Fruit fly (Drosophila melanogaster) whole organism, embryonic: ENCODE data around the gene Kdm3.
A peak's percentile ranks its signal among the peaks of the same experiment; 100 is the strongest.

Experiments used
- Adf1 ChIP-seq: fragments of 200-800 bp; sonication (Bioruptor generic); IDR thresholded peaks from 2 replicates; pipeline ENCODE4 v1.3.6; 2022; ENCODE audit warnings: missing biosample characterization, missing genetic modification characterization
- Awh ChIP-seq: fragments of 200-800 bp; sonication (Bioruptor generic); IDR thresholded peaks from 2 replicates; pipeline ENCODE4, ENCODE4 v1.3.6; 2022; ENCODE audit warnings: missing biosample characterization, missing genetic modification characterization
- CG10267 ChIP-seq: fragments of 200-800 bp; sonication (Bioruptor generic); optimal IDR thresholded peaks from 2 replicates; lab custom pipeline; 2018; ENCODE audit warnings: missing biosample characterization, mild to moderate bottlenecking, missing genetic modification characterization, moderate library complexity
- CG10543 ChIP-seq: fragments of 200-800 bp; sonication (Bioruptor generic); optimal IDR thresholded peaks from 3 replicates; lab custom pipeline; 2017; ENCODE audit warnings: missing biosample characterization, mild to moderate bottlenecking, missing genetic modification characterization, moderate library complexity
- CG10959 ChIP-seq: fragments of 200-800 bp; sonication (Bioruptor generic); IDR thresholded peaks from 2 replicates; pipeline ENCODE4 v1.3.6; 2022; ENCODE audit warnings: missing biosample characterization, missing genetic modification characterization
- CG10979 ChIP-seq: fragments of 200-800 bp; sonication (Bioruptor generic); optimal IDR thresholded peaks from 2 replicates; lab custom pipeline; 2018; ENCODE audit warnings: missing biosample characterization, mild to moderate bottlenecking, missing genetic modification characterization, moderate library complexity
- CG11560 ChIP-seq: fragments of 200-800 bp; sonication (Bioruptor generic); IDR thresholded peaks from 3 replicates; pipeline ENCODE4 v1.3.6; 2022; ENCODE audit warnings: missing biosample characterization, missing genetic modification characterization
- CG12942 ChIP-seq: fragments of 200-800 bp; sonication (Bioruptor generic); optimal IDR thresholded peaks from 3 replicates; lab custom pipeline; 2016; ENCODE audit warnings: missing biosample characterization, missing genetic modification characterization
- CG1602 ChIP-seq: fragments of 200-800 bp; sonication (Bioruptor generic); optimal IDR thresholded peaks from 3 replicates; lab custom pipeline; 2016; ENCODE audit warnings: missing biosample characterization, missing genetic modification characterization
- CG17186 ChIP-seq: fragments of 200-800 bp; sonication (Bioruptor generic); optimal IDR thresholded peaks from 3 replicates; lab custom pipeline; 2017; ENCODE audit warnings: missing biosample characterization, missing genetic modification reagents, missing genetic modification characterization
- CG17328 ChIP-seq: fragments of 200-800 bp; sonication (Bioruptor generic); IDR thresholded peaks from 2 replicates; pipeline ENCODE4 v1.3.6; 2022; ENCODE audit warnings: missing biosample characterization, missing genetic modification characterization
- CG18476 ChIP-seq: fragments of 200-800 bp; sonication (Bioruptor generic); optimal IDR thresholded peaks from 2 replicates; lab custom pipeline; 2016; ENCODE audit warnings: missing biosample characterization, mild to moderate bottlenecking, missing genetic modification characterization
- CG18599 ChIP-seq: fragments of 200-800 bp; sonication (Bioruptor generic); optimal IDR thresholded peaks from 3 replicates; lab custom pipeline; 2017; ENCODE audit warnings: missing biosample characterization, missing genetic modification characterization, mild to moderate bottlenecking, moderate library complexity, missing genetic modification reagents
- CG4360 ChIP-seq: fragments of 200-800 bp; sonication (Bioruptor generic); IDR thresholded peaks from 2 replicates; pipeline ENCODE4 v1.3.6; 2022; ENCODE audit warnings: missing biosample characterization, missing genetic modification characterization
- CG6854 ChIP-seq: fragments of 200-800 bp; sonication (Bioruptor generic); optimal IDR thresholded peaks from 3 replicates; lab custom pipeline; 2017; ENCODE audit warnings: missing biosample characterization, mild to moderate bottlenecking, missing genetic modification characterization
- CG8924 ChIP-seq: fragments of 200-800 bp; optimal IDR thresholded peaks from 3 replicates; lab custom pipeline; 2019; ENCODE audit warnings: missing biosample characterization, mild to moderate bottlenecking, missing genetic modification characterization, moderate library complexity
- CG9797 ChIP-seq: fragments of 200-800 bp; sonication (Bioruptor generic); optimal IDR thresholded peaks from 3 replicates; lab custom pipeline; 2018; ENCODE audit warnings: missing biosample characterization, mild to moderate bottlenecking, missing genetic modification characterization
- CoRest ChIP-seq: fragments of 200-800 bp; sonication (Bioruptor generic); optimal IDR thresholded peaks from 3 replicates; lab custom pipeline; 2018; ENCODE audit warnings: missing biosample characterization, mild to moderate bottlenecking, missing genetic modification characterization, moderate library complexity
- D19A ChIP-seq: fragments of 200-800 bp; optimal IDR thresholded peaks from 3 replicates; lab custom pipeline; 2019; ENCODE audit warnings: missing biosample characterization, mild to moderate bottlenecking, missing genetic modification characterization, moderate library complexity
- Deaf1 ChIP-seq: fragments of 200-800 bp; optimal IDR thresholded peaks from 3 replicates; lab custom pipeline; 2019; ENCODE audit warnings: missing biosample characterization, mild to moderate bottlenecking, missing genetic modification characterization, moderate library complexity
- Doc3 ChIP-seq: fragments of 200-800 bp; sonication (Bioruptor generic); IDR thresholded peaks from 3 replicates; pipeline ENCODE4 v1.3.6; 2022; ENCODE audit warnings: missing biosample characterization, missing genetic modification characterization; ENCODE audit not compliant: partially characterized antibody
- HmgD ChIP-seq: fragments of 200-800 bp; sonication (Bioruptor generic); optimal IDR thresholded peaks from 3 replicates; lab custom pipeline; 2016; ENCODE audit warnings: missing biosample characterization, missing genetic modification characterization
- Pdp1 ChIP-seq, 2 experiments: fragments of 200-800 bp; sonication (Bioruptor generic); optimal IDR thresholded peaks; 3 replicates each; lab custom pipeline; 2016; ENCODE audit warnings: missing biosample characterization in 2 of 2, missing genetic modification characterization in 2 of 2, mild to moderate bottlenecking in 1 of 2, moderate library complexity in 1 of 2
- Sox102F ChIP-seq: fragments of 200-800 bp; sonication (Bioruptor generic); optimal IDR thresholded peaks from 2 replicates; lab custom pipeline; 2018; ENCODE audit warnings: missing biosample characterization, mild to moderate bottlenecking, missing genetic modification characterization, moderate library complexity
- ato ChIP-seq: fragments of 200-800 bp; sonication (Bioruptor generic); IDR thresholded peaks from 2 replicates; pipeline ENCODE4 v1.3.6; 2022; ENCODE audit warnings: missing biosample characterization, missing genetic modification characterization; ENCODE audit not compliant: partially characterized antibody
- bsh ChIP-seq, 2 experiments: fragments of 200-800 bp; sonication (Bioruptor generic); optimal IDR thresholded peaks; 2 replicates each; lab custom pipeline; 2017 to 2018; ENCODE audit warnings: mild to moderate bottlenecking in 2 of 2, missing biosample characterization in 2 of 2, missing genetic modification characterization in 2 of 2, moderate library complexity in 1 of 2
- btn ChIP-seq: fragments of 200-800 bp; sonication (Bioruptor generic); optimal IDR thresholded peaks from 2 replicates; lab custom pipeline; 2016; ENCODE audit warnings: missing biosample characterization, missing genetic modification characterization
- crol ChIP-seq: fragments of 200-800 bp; sonication (Bioruptor generic); IDR thresholded peaks from 2 replicates; pipeline ENCODE4 v1.3.6; 2022; ENCODE audit warnings: missing biosample characterization, missing genetic modification characterization
- ems ChIP-seq: fragments of 200-800 bp; sonication (Bioruptor generic); optimal IDR thresholded peaks from 3 replicates; lab custom pipeline; 2016; ENCODE audit warnings: missing biosample characterization, missing genetic modification characterization
- eve ChIP-seq, 2 experiments: fragments of >200 bp; optimal IDR thresholded peaks; 2 replicates each; lab custom pipeline; 2017; ENCODE audit warnings: missing biosample characterization in 2 of 2, missing genetic modification characterization in 2 of 2
- fd3F ChIP-seq: fragments of 200-800 bp; sonication (Bioruptor generic); optimal IDR thresholded peaks from 2 replicates; lab custom pipeline; 2018; ENCODE audit warnings: missing biosample characterization, mild to moderate bottlenecking, missing genetic modification characterization, moderate library complexity
- fd64A ChIP-seq: fragments of 200-800 bp; sonication (Bioruptor generic); optimal IDR thresholded peaks from 3 replicates; lab custom pipeline; 2018; ENCODE audit warnings: missing biosample characterization, mild to moderate bottlenecking, missing genetic modification characterization
- fd96Cb ChIP-seq: fragments of 200-800 bp; sonication (Bioruptor generic); optimal IDR thresholded peaks from 2 replicates; lab custom pipeline; 2018; ENCODE audit warnings: missing biosample characterization, mild to moderate bottlenecking, missing genetic modification characterization, moderate library complexity
- grau ChIP-seq: fragments of 200-800 bp; optimal IDR thresholded peaks from 3 replicates; lab custom pipeline; 2019; ENCODE audit warnings: missing biosample characterization, mild to moderate bottlenecking, missing genetic modification characterization, moderate library complexity
- gro ChIP-seq: fragments of 200-800 bp; sonication (Bioruptor generic); optimal IDR thresholded peaks from 2 replicates; lab custom pipeline; 2016; ENCODE audit warnings: missing biosample characterization, missing genetic modification characterization
- jing ChIP-seq: fragments of 200-800 bp; sonication (Bioruptor generic); optimal IDR thresholded peaks from 2 replicates; lab custom pipeline; 2018; ENCODE audit warnings: missing biosample characterization, mild to moderate bottlenecking, missing genetic modification characterization
- lilli ChIP-seq: fragments of 200-800 bp; sonication (Bioruptor generic); optimal IDR thresholded peaks from 3 replicates; lab custom pipeline; 2016; ENCODE audit warnings: missing biosample characterization, missing genetic modification characterization
- luna ChIP-seq: fragments of 200-800 bp; sonication (Bioruptor generic); optimal IDR thresholded peaks from 2 replicates; lab custom pipeline; 2016; ENCODE audit warnings: missing biosample characterization, missing genetic modification characterization
- mam ChIP-seq: fragments of 200-800 bp; sonication (Bioruptor generic); optimal IDR thresholded peaks from 3 replicates; lab custom pipeline; 2016; ENCODE audit warnings: missing biosample characterization, missing genetic modification characterization
- nerfin-1 ChIP-seq: fragments of 200-800 bp; sonication (Bioruptor generic); optimal IDR thresholded peaks from 3 replicates; lab custom pipeline; 2019; ENCODE audit warnings: missing biosample characterization, mild to moderate bottlenecking, missing genetic modification characterization, moderate library complexity
- psq ChIP-seq: fragments of 200-800 bp; sonication (Bioruptor generic); optimal IDR thresholded peaks from 2 replicates; lab custom pipeline; 2017; ENCODE audit warnings: missing biosample characterization, missing genetic modification characterization
- repo ChIP-seq: fragments of 200-800 bp; sonication (Bioruptor generic); optimal IDR thresholded peaks from 2 replicates; lab custom pipeline; 2016; ENCODE audit warnings: missing biosample characterization, missing genetic modification characterization
- salm ChIP-seq: fragments of 200-800 bp; sonication (Bioruptor generic); optimal IDR thresholded peaks from 2 replicates; lab custom pipeline; 2018; ENCODE audit warnings: missing biosample characterization, mild to moderate bottlenecking, missing genetic modification characterization
- sens ChIP-seq: fragments of 200-800 bp; sonication (Bioruptor generic); peaks from one replicate; lab custom pipeline; 2016; ENCODE audit warnings: missing biosample characterization, missing genetic modification characterization
- so ChIP-seq: fragments of 200-800 bp; sonication (Bioruptor generic); IDR thresholded peaks from 3 replicates; pipeline ENCODE4 v1.3.6; 2022; ENCODE audit warnings: missing biosample characterization, missing genetic modification characterization
- wdn ChIP-seq: fragments of 200-800 bp; sonication (Bioruptor generic); IDR thresholded peaks from 2 replicates; pipeline ENCODE4 v1.3.6; 2022; ENCODE audit warnings: missing biosample characterization, missing genetic modification characterization
- wek ChIP-seq: fragments of 200-800 bp; sonication (Bioruptor generic); optimal IDR thresholded peaks from 3 replicates; lab custom pipeline; 2018; ENCODE audit warnings: missing biosample characterization, mild to moderate bottlenecking, missing genetic modification characterization, moderate library complexity
- wor ChIP-seq: fragments of 200-800 bp; sonication (Bioruptor generic); IDR thresholded peaks from 2 replicates; pipeline ENCODE4 v1.3.6; 2022; ENCODE audit warnings: missing biosample characterization, missing genetic modification characterization

Kdm3 gene

DNA sequence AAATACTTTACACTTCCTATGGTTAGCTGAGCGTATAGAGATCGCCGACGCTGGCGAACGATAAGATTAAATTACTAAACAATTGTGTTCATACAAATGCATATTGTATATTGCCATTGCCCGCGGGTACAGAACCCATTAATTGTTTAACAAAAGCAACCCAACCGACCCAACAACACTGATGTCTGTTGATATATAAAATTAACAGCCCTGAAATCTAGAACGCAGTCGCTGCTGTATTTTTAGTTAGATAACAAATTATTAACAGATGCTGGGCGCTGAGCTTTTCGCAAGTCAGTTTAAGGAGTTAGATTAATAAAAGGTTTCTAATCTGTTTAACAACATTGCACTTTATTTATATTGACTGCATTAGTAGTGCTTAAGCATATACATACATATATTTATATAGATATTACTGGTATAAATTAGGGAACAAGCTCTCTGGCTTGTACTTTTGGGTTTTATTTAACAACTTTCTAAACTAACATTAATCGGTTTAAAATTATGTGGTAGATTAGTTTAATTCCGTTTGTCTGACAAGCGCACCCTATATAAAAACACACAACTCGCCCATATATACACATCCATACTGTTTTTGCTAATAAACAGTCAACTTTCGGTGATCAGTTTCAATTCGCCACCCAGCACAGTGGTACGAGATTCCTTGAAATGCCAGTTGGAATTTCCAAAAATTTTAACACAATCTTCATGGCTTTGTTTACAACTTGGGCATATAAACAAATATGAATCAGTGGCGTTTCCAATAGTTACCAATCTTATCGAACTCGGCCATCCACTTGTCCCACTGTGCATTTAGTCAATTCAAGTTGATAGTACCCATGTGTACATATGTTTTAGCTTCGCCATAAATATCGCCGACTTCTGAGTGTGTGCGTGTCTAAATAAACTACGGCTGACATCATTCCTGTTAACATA lies 12.4 kb downstream of the Kdm3 start (continued):
- TF ChIP-seq CG9797 (GFP tag; lab: Kevin White, UChicago) (no peak), CG10543 (GFP tag; lab: Kevin White, UChicago) (peak; percentile 86), ato (no peak), CG17186 (peak; percentile 20), CG1602 (GFP tag; lab: Kevin White, UChicago) (peak; percentile 63), bsh (GFP tag; optimal IDR thresholded peaks at IDR 0.05; lab: Kevin White, UChicago) (peak; percentile 41 to 73), fd96Cb (peak; percentile 82), crol (GFP tag; lab: Robert Waterston, UW) (no peak), jing (no peak), Sox102F (GFP tag; lab: Kevin White, UChicago) (peak; percentile 82), CG18476 (peak; percentile 72), fd64A (GFP tag; lab: Kevin White, UChicago) (peak; percentile 26), Doc3 (GFP tag; lab: Robert Waterston, UW) (no peak), luna (GFP tag; lab: Kevin White, UChicago) (peak; percentile 93), repo (GFP tag; lab: Kevin White, UChicago) (peak; percentile 90), CG8924 (tag; lab: Kevin White, UChicago) (peak; percentile 77), gro (GFP tag; lab: Kevin White, UChicago) (peak; percentile 98), Adf1 (GFP tag; lab: Robert Waterston, UW) (peak; percentile 69), ems (GFP tag; lab: Kevin White, UChicago) (peak; percentile 93), CoRest (no peak), lilli (GFP tag; lab: Kevin White, UChicago) (peak; percentile 90), CG4360 (GFP tag; lab: Robert Waterston, UW) (peak; percentile 12; the same call in 1 of the 2 replicates), sens (GFP tag; lab: Kevin White, UChicago) (peak; percentile 95), CG6854 (GFP tag; lab: Kevin White, UChicago) (peak; percentile 89), eve (GFP tag; optimal IDR thresholded peaks at IDR 0.05; lab: Kevin White, UChicago) (no peak), CG18599 (GFP tag; lab: Kevin White, UChicago) (peak; percentile 97), CG10267 (tag; lab: Kevin White, UChicago) (peak; percentile 64), mam (GFP tag; lab: Kevin White, UChicago) (peak; percentile 94), grau (tag; lab: Kevin White, UChicago) (peak; percentile 83), psq (GFP tag; lab: Kevin White, UChicago) (peak; percentile 7), fd3F (GFP tag; lab: Kevin White, UChicago) (peak; percentile 78), CG11560 (tag; lab: Robert Waterston, UW) (peak; percentile 77; the same call in 2 of the 3 replicates), Deaf1 (peak; percentile 66), CG12942 (GFP tag; lab: Kevin White, UChicago) (peak; percentile 73), so (peak; percentile 87; the same call in 2 of the 3 replicates), btn (GFP tag; lab: Kevin White, UChicago) (peak; percentile 73), D19A (tag; lab: Kevin White, UChicago) (no peak), Awh (peak; percentile 71), Pdp1 (GFP tag; optimal IDR thresholded peaks at IDR 0.05; lab: Kevin White, UChicago) (peak; percentile 87 to 93), CG17328 (GFP tag; lab: Robert Waterston, UW) (peak; percentile 76), salm (tag; lab: Kevin White, UChicago) (peak; percentile 65), wek (GFP tag; lab: Kevin White, UChicago) (peak; percentile 65), CG10979 (tag; lab: Kevin White, UChicago) (peak; percentile 68), wor (GFP tag; lab: Robert Waterston, UW) (peak; percentile 48; the same call in 1 of the 2 replicates), HmgD (peak; percentile 91), wdn (GFP tag; lab: Robert Waterston, UW) (peak; percentile 91), CG10959 (peak; percentile 78), nerfin-1 (tag; lab: Kevin White, UChicago) (no peak)
